Fruit fly (Drosophila melanogaster) whole organism, pupa: ENCODE data around the gene ftz.

Experiments used
- CG10348 ChIP-seq: fragments of 200-800 bp; sonication (Bioruptor generic); IDR thresholded peaks from 2 replicates; pipeline ENCODE4 v1.3.6; 2022; ENCODE audit warnings: missing biosample characterization, missing genetic modification characterization
- CG12605 ChIP-seq: fragments of 200-800 bp; sonication (Bioruptor generic); IDR thresholded peaks from 2 replicates; pipeline ENCODE4 v1.3.6; 2022; ENCODE audit warnings: missing biosample characterization, missing genetic modification characterization
- CG13204 ChIP-seq: fragments of 200-800 bp; sonication (Bioruptor generic); optimal IDR thresholded peaks from 2 replicates; lab custom pipeline; 2018; ENCODE audit warnings: missing biosample characterization, mild to moderate bottlenecking, missing genetic modification characterization, moderate library complexity
- CG14655 ChIP-seq: fragments of 200-800 bp; sonication (Bioruptor generic); optimal IDR thresholded peaks from 3 replicates; lab custom pipeline; 2017; ENCODE audit warnings: mild to moderate bottlenecking, missing biosample characterization, missing genetic modification reagents, missing genetic modification characterization
- CG15710 ChIP-seq: fragments of 200-800 bp; sonication (Bioruptor generic); optimal IDR thresholded peaks from 2 replicates; lab custom pipeline; 2018; ENCODE audit warnings: missing biosample characterization, mild to moderate bottlenecking, missing genetic modification characterization, moderate library complexity
- CG17806 ChIP-seq: fragments of 200-800 bp; sonication (Bioruptor generic); optimal IDR thresholded peaks from 2 replicates; lab custom pipeline; 2018; ENCODE audit warnings: missing biosample characterization, mild to moderate bottlenecking, missing genetic modification characterization, moderate library complexity
- CG34367 ChIP-seq: fragments of 200-800 bp; sonication (Bioruptor generic); optimal IDR thresholded peaks from 2 replicates; lab custom pipeline; 2018; ENCODE audit warnings: missing biosample characterization, mild to moderate bottlenecking, missing genetic modification characterization
- CG8301 ChIP-seq: fragments of 200-800 bp; sonication (Bioruptor generic); optimal IDR thresholded peaks from 2 replicates; lab custom pipeline; 2018; ENCODE audit warnings: missing biosample characterization, mild to moderate bottlenecking, missing genetic modification characterization
- CG9948 ChIP-seq: fragments of 200-800 bp; sonication (Bioruptor generic); optimal IDR thresholded peaks from 2 replicates; lab custom pipeline; 2018; ENCODE audit warnings: missing biosample characterization, mild to moderate bottlenecking, missing genetic modification characterization, moderate library complexity
- EcR ChIP-seq: fragments of 200-800 bp; sonication (Bioruptor generic); optimal IDR thresholded peaks from 3 replicates; lab custom pipeline; 2019; ENCODE audit warnings: missing biosample characterization, missing genetic modification characterization, mild to moderate bottlenecking, moderate library complexity, missing genetic modification reagents
- Pif1A ChIP-seq: fragments of 200-800 bp; sonication (Bioruptor generic); optimal IDR thresholded peaks from 3 replicates; lab custom pipeline; 2016; ENCODE audit warnings: missing biosample characterization, missing genetic modification characterization
- Pif1B ChIP-seq: fragments of 200-800 bp; sonication (Bioruptor generic); optimal IDR thresholded peaks from 3 replicates; lab custom pipeline; 2016; ENCODE audit warnings: missing biosample characterization, missing genetic modification characterization
- fd96Ca ChIP-seq: fragments of 200-800 bp; sonication (Bioruptor generic); IDR thresholded peaks from 3 replicates; pipeline ENCODE4 v1.3.6; 2022; ENCODE audit warnings: missing biosample characterization, missing genetic modification characterization

DNA sequence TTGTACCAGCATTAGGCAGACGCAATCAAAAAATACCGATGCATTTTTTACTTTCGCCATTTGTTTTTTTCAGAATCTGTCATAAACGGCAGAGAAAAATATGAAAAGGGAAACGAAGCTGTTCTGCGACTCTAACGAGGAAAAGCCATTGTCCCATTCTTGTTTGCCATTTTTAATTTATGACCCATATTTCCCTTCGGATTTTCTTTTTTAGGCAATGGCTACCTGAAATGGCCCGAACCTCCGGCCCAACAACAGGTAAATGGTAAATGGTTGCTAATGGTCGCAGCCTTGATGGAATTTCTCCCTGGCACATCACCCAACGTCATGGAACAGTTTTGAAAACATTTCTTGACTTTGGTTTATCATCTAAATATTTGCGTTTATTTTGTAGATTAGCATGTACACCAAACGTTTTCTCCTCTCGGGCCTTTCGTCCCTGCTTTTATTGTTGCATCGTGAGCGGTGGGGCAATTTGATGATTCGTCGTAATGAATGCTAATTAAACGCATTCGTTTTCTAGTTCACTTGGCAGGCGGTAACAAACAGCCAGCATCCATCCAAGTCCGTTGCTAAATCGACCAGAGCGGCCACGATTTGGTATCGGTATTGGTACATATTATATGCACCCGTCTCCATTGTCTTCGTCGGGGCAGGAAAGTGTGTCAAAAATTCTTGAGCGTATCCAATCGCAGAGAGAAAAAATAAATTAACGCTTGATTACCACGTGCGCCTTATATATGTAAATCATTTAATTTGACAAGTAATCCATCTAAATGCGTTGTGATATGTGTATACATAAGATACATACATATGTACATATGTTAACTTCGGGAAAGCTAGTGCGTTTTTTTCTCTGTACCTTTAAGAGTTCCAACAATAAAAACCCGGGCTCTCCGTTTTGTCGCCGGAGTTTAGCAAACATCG lies 45.9 kb upstream of the ftz start:
- no peak for TF ChIP-seq CG10348 (GFP tag; lab: Robert Waterston, UW)
- TF ChIP-seq CG14655 (GFP tag; lab: Kevin White, UChicago) = peak; percentile 25
- no peak for TF ChIP-seq Pif1B (GFP tag; lab: Kevin White, UChicago)
- TF ChIP-seq EcR (GFP tag; lab: Kevin White, UChicago) = no peak
- TF ChIP-seq CG13204 (GFP tag; lab: Kevin White, UChicago) = no peak
- no peak for TF ChIP-seq fd96Ca
- TF ChIP-seq CG34367 (tag; lab: Kevin White, UChicago) = no peak
- no peak for TF ChIP-seq CG12605 (GFP tag; lab: Robert Waterston, UW)
- TF ChIP-seq CG17806 = no peak
- TF ChIP-seq CG8301 (tag; lab: Kevin White, UChicago) = peak; percentile 28
- TF ChIP-seq CG15710 (tag; lab: Kevin White, UChicago) = no peak
- peak; percentile 17 for TF ChIP-seq Pif1A
- TF ChIP-seq CG9948 (tag; lab: Kevin White, UChicago) = no peak
